Worm (Caenorhabditis elegans): Measurements from ENCODE around the gene B0286.1.

- TF ChIP-seq madf-2 (tag; optimal IDR thresholded peaks at IDR 0.05), result no peak
- TF ChIP-seq sox-2 (GFP tag; IDR thresholded peaks at IDR 0.05), result no peak
- TF ChIP-seq unc-55 (GFP tag; optimal IDR thresholded peaks at IDR 0.05), result no peak
- TF ChIP-seq rnt-1 (tag; optimal IDR thresholded peaks at IDR 0.05), result no peak
- no peak for TF ChIP-seq unc-42 (tag; optimal IDR thresholded peaks at IDR 0.05)
- no peak for TF ChIP-seq ama-1 (optimal IDR thresholded peaks at IDR 0.05)
- no peak for TF ChIP-seq C08G9.2 (tag; optimal IDR thresholded peaks at IDR 0.05)
- no peak for TF ChIP-seq ztf-16 (tag; optimal IDR thresholded peaks at IDR 0.05)
Measured at ce11 chrII:4409650-4410049, 31.4 kb downstream of the B0286.1 start.
